Worm (Caenorhabditis elegans): ENCODE results near the gene cpsf-4.

- TF ChIP-seq snpc-4 (tag; optimal IDR thresholded peaks at IDR 0.05), result no peak
- TF ChIP-seq blmp-1 (tag; optimal IDR thresholded peaks at IDR 0.05), result no peak
- no peak for TF ChIP-seq sptf-1 (tag; optimal IDR thresholded peaks at IDR 0.05)
- TF ChIP-seq ztf-11 (tag; optimal IDR thresholded peaks at IDR 0.05), result no peak
- TF ChIP-seq lsy-2 (tag; optimal IDR thresholded peaks at IDR 0.05), result no peak
- no peak for TF ChIP-seq nhr-12 (tag; optimal IDR thresholded peaks at IDR 0.05)
- no peak for TF ChIP-seq elt-1 (tag; optimal IDR thresholded peaks at IDR 0.05; ENCODE audit: borderline replicate concordance, insufficient read depth)
- no peak for TF ChIP-seq zip-8 (tag; optimal IDR thresholded peaks at IDR 0.05)
- TF ChIP-seq nhr-28 (tag; optimal IDR thresholded peaks at IDR 0.05), result no peak
- no peak for TF ChIP-seq nhr-237 (tag; optimal IDR thresholded peaks at IDR 0.05)
Observed at ce11 chrIV:12078112-12078812, 15.0 kb downstream of the cpsf-4 start, which contains the start of gene tmed-1.

Data from whole organism, mixed stage, embryonic.